Worm (Caenorhabditis elegans) whole organism, L2 larva: ENCODE results near the gene ephx-1.
A peak's percentile ranks its signal among the peaks of the same experiment; 100 is the strongest.

Experiments
- F13H6.1 ChIP-seq: sonication (generic microtip); optimal IDR thresholded peaks from 2 replicates; lab custom pipeline; 2016; ENCODE audit warnings: missing genetic modification characterization, missing compliant biosample characterization
- R02D3.7 ChIP-seq: fragments of 150-350 bp; optimal IDR thresholded peaks from 2 replicates; lab custom pipeline; 2014; ENCODE audit warnings: missing biosample characterization, missing genetic modification characterization
- Y55F3AM.14 ChIP-seq: fragments of 200-800 bp; sonication (Bioruptor generic); optimal IDR thresholded peaks from 2 replicates; lab custom pipeline; 2018; ENCODE audit warnings: mild to moderate bottlenecking, missing genetic modification characterization, missing compliant biosample characterization
- ZK546.5 ChIP-seq: sonication (generic microtip); optimal IDR thresholded peaks from 2 replicates; lab custom pipeline; 2017; ENCODE audit warnings: missing biosample characterization, missing genetic modification characterization
- alr-1 ChIP-seq: fragments of 150-350 bp; optimal IDR thresholded peaks from 2 replicates; lab custom pipeline; 2014; ENCODE audit warnings: missing biosample characterization, missing genetic modification characterization
- blmp-1 ChIP-seq: sonication (generic microtip); optimal IDR thresholded peaks from 2 replicates; lab custom pipeline; 2017; ENCODE audit warnings: missing genetic modification characterization, mild to moderate bottlenecking, missing compliant biosample characterization, antibody characterized with exemption, moderate library complexity; ENCODE audit not compliant: insufficient read depth
- ceh-82 ChIP-seq: fragments of 150-350 bp; optimal IDR thresholded peaks from 2 replicates; lab custom pipeline; 2014; ENCODE audit warnings: missing biosample characterization, missing genetic modification characterization
- dmd-4 ChIP-seq: sonication (generic microtip); optimal IDR thresholded peaks from 2 replicates; lab custom pipeline; 2017; ENCODE audit warnings: missing biosample characterization, missing genetic modification characterization
- egl-27 ChIP-seq: sonication (generic microtip); optimal IDR thresholded peaks from 3 replicates; lab custom pipeline; 2017; ENCODE audit warnings: missing biosample characterization, missing genetic modification reagents, missing genetic modification characterization
- elt-3 ChIP-seq: sonication (generic microtip); optimal IDR thresholded peaks from 2 replicates; lab custom pipeline; 2017; ENCODE audit warnings: missing biosample characterization, missing genetic modification characterization
- fos-1 ChIP-seq: fragments of 150-350 bp; optimal IDR thresholded peaks from 2 replicates; lab custom pipeline; 2014; ENCODE audit warnings: missing biosample characterization, missing genetic modification characterization
- gmeb-1 ChIP-seq: fragments of 150-350 bp; optimal IDR thresholded peaks from 2 replicates; lab custom pipeline; 2014; ENCODE audit warnings: missing biosample characterization, missing genetic modification characterization
- lin-13 ChIP-seq: fragments of 150-350 bp; optimal IDR thresholded peaks from 2 replicates; lab custom pipeline; 2014; ENCODE audit warnings: missing biosample characterization, missing genetic modification reagents, missing genetic modification characterization
- lsy-2 ChIP-seq, 2 experiments: fragments of 150-350 bp in 1 of 2; sonication (generic microtip) in 1 of 2; optimal IDR thresholded peaks; 2 replicates each; lab custom pipeline; 2014 to 2017; ENCODE audit warnings: missing biosample characterization in 2 of 2, missing genetic modification characterization in 2 of 2
- mbf-1 ChIP-seq: sonication (generic microtip); optimal IDR thresholded peaks from 2 replicates; lab custom pipeline; 2017; ENCODE audit warnings: missing biosample characterization, missing genetic modification characterization
- mdl-1 ChIP-seq, 2 experiments: fragments of 150-350 bp in 1 of 2; sonication (generic microtip) in 1 of 2; optimal IDR thresholded peaks; 2 replicates each; lab custom pipeline; 2017; ENCODE audit warnings: missing biosample characterization in 2 of 2, missing genetic modification characterization in 2 of 2
- nhr-129 ChIP-seq: fragments of 150-350 bp; optimal IDR thresholded peaks from 2 replicates; lab custom pipeline; 2014; ENCODE audit warnings: missing biosample characterization, missing genetic modification characterization
- nhr-21 ChIP-seq: fragments of 150-350 bp; optimal IDR thresholded peaks from 2 replicates; lab custom pipeline; 2014; ENCODE audit warnings: missing biosample characterization, missing genetic modification characterization
- nhr-23 ChIP-seq: fragments of 150-350 bp; optimal IDR thresholded peaks from 2 replicates; lab custom pipeline; 2014; ENCODE audit warnings: missing biosample characterization, missing genetic modification reagents, missing genetic modification characterization
- nhr-237 ChIP-seq: fragments of 150-350 bp; optimal IDR thresholded peaks from 2 replicates; lab custom pipeline; 2014; ENCODE audit warnings: missing biosample characterization, missing genetic modification characterization
- nhr-25 ChIP-seq: fragments of 150-350 bp; sonication (generic microtip); optimal IDR thresholded peaks from 3 replicates; lab custom pipeline; 2014; ENCODE audit warnings: missing biosample characterization, missing genetic modification characterization
- peb-1 ChIP-seq: fragments of 150-350 bp; optimal IDR thresholded peaks from 2 replicates; lab custom pipeline; 2014; ENCODE audit warnings: missing biosample characterization, missing genetic modification characterization
- skn-1 ChIP-seq: sonication (generic microtip); optimal IDR thresholded peaks from 2 replicates; lab custom pipeline; 2017; ENCODE audit warnings: missing biosample characterization, missing genetic modification characterization
- sma-3 ChIP-seq: sonication (generic microtip); optimal IDR thresholded peaks from 2 replicates; lab custom pipeline; 2016; ENCODE audit warnings: missing genetic modification reagents, missing genetic modification characterization, missing compliant biosample characterization
- unc-39 ChIP-seq: fragments of 150-350 bp; optimal IDR thresholded peaks from 2 replicates; lab custom pipeline; 2014; ENCODE audit warnings: missing biosample characterization, missing genetic modification characterization
- unc-55 ChIP-seq: fragments of 150-350 bp; sonication (generic microtip); optimal IDR thresholded peaks from 3 replicates; lab custom pipeline; 2014; ENCODE audit warnings: missing biosample characterization, missing genetic modification reagents, missing genetic modification characterization
- unc-62 ChIP-seq: fragments of 150-350 bp; optimal IDR thresholded peaks from 2 replicates; lab custom pipeline; 2014; ENCODE audit warnings: missing biosample characterization, missing genetic modification reagents, missing genetic modification characterization
- zag-1 ChIP-seq: fragments of 150-350 bp; optimal IDR thresholded peaks from 2 replicates; lab custom pipeline; 2014; ENCODE audit warnings: missing biosample characterization, missing genetic modification characterization
- ztf-1 ChIP-seq: fragments of 200-800 bp; sonication (Bioruptor generic); conservative IDR thresholded peaks from 2 replicates; pipeline ENCODE4 v1.3.6; 2022; ENCODE audit warnings: missing genetic modification characterization, missing compliant biosample characterization
- ztf-4 ChIP-seq: fragments of 150-350 bp; optimal IDR thresholded peaks from 2 replicates; lab custom pipeline; 2014; ENCODE audit warnings: missing biosample characterization, missing genetic modification characterization

The ephx-1 gene

DNA sequence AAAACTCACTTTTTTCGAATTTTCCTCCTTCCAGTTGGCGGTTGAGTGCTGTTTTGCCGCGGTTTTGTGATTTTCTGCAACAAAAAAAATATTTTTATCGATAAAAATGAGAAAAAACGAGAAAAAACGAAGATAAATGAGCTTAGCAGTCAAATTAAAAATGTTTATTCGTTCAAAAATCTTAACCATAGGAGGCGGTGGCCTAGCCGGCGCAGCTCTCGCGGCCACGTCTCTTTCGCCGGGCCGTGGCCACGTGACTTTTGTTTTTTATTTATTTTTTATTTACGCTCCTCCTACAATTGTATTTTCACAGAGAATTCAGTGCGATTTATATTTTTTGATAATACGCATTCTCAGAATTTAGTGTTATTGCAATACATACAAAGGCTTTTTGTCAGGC lies 45.0 kb downstream of the ephx-1 start:
- TF ChIP-seq mdl-1 (tag; optimal IDR thresholded peaks at IDR 0.05; lab: Kevin White, UChicago) (peak in 1 of 2 experiments; percentile 53), sma-3 (GFP tag; lab: Kevin White, UChicago) (peak; percentile 28), lsy-2 (tag; optimal IDR thresholded peaks at IDR 0.05; lab: Kevin White, UChicago) (peak in 1 of 2 experiments; percentile 77)

DNA sequence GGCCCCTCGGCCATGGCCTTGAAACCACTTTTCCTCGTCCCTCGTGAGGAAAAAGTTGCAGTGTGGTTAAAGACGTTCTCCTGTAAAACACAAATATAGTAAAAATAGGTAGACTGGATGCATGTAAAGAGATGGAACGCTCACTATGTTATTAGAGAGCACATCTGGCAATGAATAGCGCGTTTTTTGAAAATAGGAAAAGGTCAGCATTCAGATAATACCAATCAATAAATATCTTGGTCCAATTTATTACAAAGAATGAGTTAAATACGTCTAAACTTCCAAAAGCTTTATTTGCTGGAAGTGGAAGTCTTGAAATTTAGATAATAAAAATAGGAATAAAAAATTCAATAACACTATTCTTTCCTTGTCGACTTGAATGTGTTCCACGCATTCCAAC lies 57.8 kb downstream of the ephx-1 start, which contains the start of gene gadr-4:
Gene gadr-4 (minus strand): TSS at position 101 of the 400 bp plus-strand sequence.
- TF ChIP-seq unc-39 (tag; lab: Kevin White, UChicago) = no peak
- TF ChIP-seq Y55F3AM.14 (GFP tag; lab: Kevin White, UChicago) = no peak
- no peak for TF ChIP-seq ceh-82 (tag; lab: Kevin White, UChicago)
- TF ChIP-seq lin-13 = no peak
- no peak for TF ChIP-seq ztf-1 (GFP tag; lab: Robert Waterston, UW)
- no peak for TF ChIP-seq nhr-25 (tag; lab: Kevin White, UChicago)
- TF ChIP-seq F13H6.1 (tag; lab: Kevin White, UChicago) = no peak
- no peak for TF ChIP-seq ZK546.5 (tag; lab: Kevin White, UChicago)
- no peak for TF ChIP-seq ztf-4
- no peak for TF ChIP-seq mdl-1 (tag; optimal IDR thresholded peaks at IDR 0.05; lab: Kevin White, UChicago)
- no peak for TF ChIP-seq skn-1 (tag; lab: Kevin White, UChicago)
- no peak for TF ChIP-seq nhr-21 (tag; lab: Kevin White, UChicago)
- no peak for TF ChIP-seq nhr-129 (tag; lab: Kevin White, UChicago)
- no peak for TF ChIP-seq gmeb-1 (tag; lab: Kevin White, UChicago)
- no peak for TF ChIP-seq peb-1
- TF ChIP-seq blmp-1 (tag; lab: Kevin White, UChicago) = no peak
- TF ChIP-seq R02D3.7 (tag; lab: Kevin White, UChicago) = no peak
- TF ChIP-seq unc-62 (GFP tag; lab: Kevin White, UChicago) = no peak
- no peak for TF ChIP-seq zag-1 (tag; lab: Kevin White, UChicago)

DNA sequence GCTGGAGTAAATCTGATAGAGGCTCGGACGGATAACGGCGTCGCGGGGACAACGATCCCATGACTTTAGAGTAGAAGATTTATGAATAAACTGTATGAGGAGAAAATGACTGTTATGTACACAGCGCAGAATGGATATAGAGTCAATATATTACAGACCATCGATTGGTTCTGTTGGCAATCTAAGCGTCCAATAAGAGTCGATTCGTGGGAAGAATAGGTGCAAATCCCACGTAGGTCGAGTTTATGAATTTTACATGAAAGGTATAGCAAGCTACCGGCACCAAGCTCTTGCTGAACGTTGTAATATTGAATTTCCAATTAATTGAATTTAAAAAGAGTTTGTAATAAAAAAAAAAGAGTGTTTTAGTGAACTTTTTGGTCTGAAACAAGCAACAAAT lies 59.3 kb downstream of the ephx-1 start, which contains the start of gene fbxb-118:
Gene fbxb-118 (minus strand): TSS at position 101 of the 400 bp plus-strand sequence.
- TF ChIP-seq blmp-1 (tag; lab: Kevin White, UChicago) (no peak), mdl-1 (tag; optimal IDR thresholded peaks at IDR 0.05; lab: Kevin White, UChicago) (no peak), dmd-4 (tag; lab: Kevin White, UChicago) (no peak), fos-1 (tag; lab: Kevin White, UChicago) (no peak), nhr-23 (tag; lab: Kevin White, UChicago) (no peak), lin-13 (no peak), egl-27 (no peak), nhr-21 (tag; lab: Kevin White, UChicago) (no peak), unc-55 (GFP tag; lab: Kevin White, UChicago) (no peak), alr-1 (tag; lab: Kevin White, UChicago) (no peak), mbf-1 (tag; lab: Kevin White, UChicago) (no peak), nhr-237 (no peak), elt-3 (tag; lab: Kevin White, UChicago) (no peak), ceh-82 (tag; lab: Kevin White, UChicago) (no peak)
